Worm (Caenorhabditis elegans) whole organism, L2 larva: ENCODE results near the gene srz-64.

Experiments
- C34F6.9 ChIP-seq: fragments of 150-350 bp; optimal IDR thresholded peaks from 2 replicates; lab custom pipeline; 2014; ENCODE audit warnings: missing biosample characterization, missing genetic modification characterization
- F13H6.1 ChIP-seq: sonication (generic microtip); optimal IDR thresholded peaks from 2 replicates; lab custom pipeline; 2016; ENCODE audit warnings: missing genetic modification characterization, missing compliant biosample characterization
- R02D3.7 ChIP-seq: fragments of 150-350 bp; optimal IDR thresholded peaks from 2 replicates; lab custom pipeline; 2014; ENCODE audit warnings: missing biosample characterization, missing genetic modification characterization
- Y55F3AM.14 ChIP-seq: fragments of 200-800 bp; sonication (Bioruptor generic); optimal IDR thresholded peaks from 2 replicates; lab custom pipeline; 2018; ENCODE audit warnings: mild to moderate bottlenecking, missing genetic modification characterization, missing compliant biosample characterization
- ZK546.5 ChIP-seq: sonication (generic microtip); optimal IDR thresholded peaks from 2 replicates; lab custom pipeline; 2017; ENCODE audit warnings: missing biosample characterization, missing genetic modification characterization
- alr-1 ChIP-seq: fragments of 150-350 bp; optimal IDR thresholded peaks from 2 replicates; lab custom pipeline; 2014; ENCODE audit warnings: missing biosample characterization, missing genetic modification characterization
- aly-2 ChIP-seq: fragments of 150-350 bp; optimal IDR thresholded peaks from 2 replicates; lab custom pipeline; 2014; ENCODE audit warnings: missing biosample characterization, missing genetic modification characterization
- blmp-1 ChIP-seq: sonication (generic microtip); optimal IDR thresholded peaks from 2 replicates; lab custom pipeline; 2017; ENCODE audit warnings: missing genetic modification characterization, mild to moderate bottlenecking, missing compliant biosample characterization, antibody characterized with exemption, moderate library complexity; ENCODE audit not compliant: insufficient read depth
- ceh-16 ChIP-seq: fragments of 150-350 bp; optimal IDR thresholded peaks from 2 replicates; lab custom pipeline; 2014; ENCODE audit warnings: missing biosample characterization, missing genetic modification characterization
- ceh-82 ChIP-seq: fragments of 150-350 bp; optimal IDR thresholded peaks from 2 replicates; lab custom pipeline; 2014; ENCODE audit warnings: missing biosample characterization, missing genetic modification characterization
- crh-2 ChIP-seq: sonication (generic microtip); optimal IDR thresholded peaks from 2 replicates; lab custom pipeline; 2017; ENCODE audit warnings: missing biosample characterization, missing genetic modification characterization
- dmd-4 ChIP-seq: sonication (generic microtip); optimal IDR thresholded peaks from 2 replicates; lab custom pipeline; 2017; ENCODE audit warnings: missing biosample characterization, missing genetic modification characterization
- elt-1 ChIP-seq: fragments of 150-350 bp; optimal IDR thresholded peaks from 2 replicates; lab custom pipeline; 2014; ENCODE audit warnings: missing biosample characterization, missing genetic modification characterization
- elt-3 ChIP-seq: sonication (generic microtip); optimal IDR thresholded peaks from 2 replicates; lab custom pipeline; 2017; ENCODE audit warnings: missing biosample characterization, missing genetic modification characterization
- gmeb-1 ChIP-seq: fragments of 150-350 bp; optimal IDR thresholded peaks from 2 replicates; lab custom pipeline; 2014; ENCODE audit warnings: missing biosample characterization, missing genetic modification characterization
- lin-11 ChIP-seq: fragments of 150-350 bp; sonication (generic microtip); optimal IDR thresholded peaks from 2 replicates; lab custom pipeline; 2014; ENCODE audit warnings: missing biosample characterization, missing genetic modification characterization, inconsistent platforms, mixed read lengths
- lin-13 ChIP-seq: fragments of 150-350 bp; optimal IDR thresholded peaks from 2 replicates; lab custom pipeline; 2014; ENCODE audit warnings: missing biosample characterization, missing genetic modification reagents, missing genetic modification characterization
- lin-39 ChIP-seq: fragments of 150-350 bp; optimal IDR thresholded peaks from 2 replicates; lab custom pipeline; 2014; ENCODE audit warnings: missing biosample characterization, missing genetic modification reagents, missing genetic modification characterization
- lsy-2 ChIP-seq, 2 experiments: fragments of 150-350 bp in 1 of 2; sonication (generic microtip) in 1 of 2; optimal IDR thresholded peaks; 2 replicates each; lab custom pipeline; 2014 to 2017; ENCODE audit warnings: missing biosample characterization in 2 of 2, missing genetic modification characterization in 2 of 2
- mab-5 ChIP-seq: fragments of 150-350 bp; optimal IDR thresholded peaks from 2 replicates; lab custom pipeline; 2014; ENCODE audit warnings: missing biosample characterization, missing genetic modification characterization
- mdl-1 ChIP-seq, 2 experiments: fragments of 150-350 bp in 1 of 2; sonication (generic microtip) in 1 of 2; optimal IDR thresholded peaks; 2 replicates each; lab custom pipeline; 2017; ENCODE audit warnings: missing biosample characterization in 2 of 2, missing genetic modification characterization in 2 of 2
- nhr-10 ChIP-seq: sonication (generic microtip); optimal IDR thresholded peaks from 2 replicates; lab custom pipeline; 2017; ENCODE audit warnings: missing biosample characterization, missing genetic modification characterization
- nhr-11 ChIP-seq: fragments of 150-350 bp; optimal IDR thresholded peaks from 2 replicates; lab custom pipeline; 2014; ENCODE audit warnings: missing biosample characterization, missing genetic modification characterization
- nhr-12 ChIP-seq: fragments of 150-350 bp; optimal IDR thresholded peaks from 2 replicates; lab custom pipeline; 2014; ENCODE audit warnings: missing biosample characterization, missing genetic modification characterization
- nhr-129 ChIP-seq: fragments of 150-350 bp; optimal IDR thresholded peaks from 2 replicates; lab custom pipeline; 2014; ENCODE audit warnings: missing biosample characterization, missing genetic modification characterization
- nhr-21 ChIP-seq: fragments of 150-350 bp; optimal IDR thresholded peaks from 2 replicates; lab custom pipeline; 2014; ENCODE audit warnings: missing biosample characterization, missing genetic modification characterization
- nhr-25 ChIP-seq: fragments of 150-350 bp; sonication (generic microtip); optimal IDR thresholded peaks from 3 replicates; lab custom pipeline; 2014; ENCODE audit warnings: missing biosample characterization, missing genetic modification characterization
- nhr-6 ChIP-seq: fragments of 150-350 bp; optimal IDR thresholded peaks from 2 replicates; lab custom pipeline; 2014; ENCODE audit warnings: missing biosample characterization, missing genetic modification characterization
- peb-1 ChIP-seq: fragments of 150-350 bp; optimal IDR thresholded peaks from 2 replicates; lab custom pipeline; 2014; ENCODE audit warnings: missing biosample characterization, missing genetic modification characterization
- sem-4 ChIP-seq: fragments of 150-350 bp; optimal IDR thresholded peaks from 2 replicates; lab custom pipeline; 2014; ENCODE audit warnings: missing biosample characterization, missing genetic modification reagents, missing genetic modification characterization
- skn-1 ChIP-seq: sonication (generic microtip); optimal IDR thresholded peaks from 2 replicates; lab custom pipeline; 2017; ENCODE audit warnings: missing biosample characterization, missing genetic modification characterization
- sma-9 ChIP-seq, 2 experiments: fragments of 150-350 bp in 1 of 2; sonication (generic microtip) in 1 of 2; optimal IDR thresholded peaks; 2 replicates each; lab custom pipeline; 2014 to 2016; ENCODE audit warnings: missing genetic modification characterization in 2 of 2, mild to moderate bottlenecking in 1 of 2, missing biosample characterization in 1 of 2, missing compliant biosample characterization in 1 of 2, missing genetic modification reagents in 1 of 2, moderate library complexity in 1 of 2
- unc-39 ChIP-seq: fragments of 150-350 bp; optimal IDR thresholded peaks from 2 replicates; lab custom pipeline; 2014; ENCODE audit warnings: missing biosample characterization, missing genetic modification characterization
- unc-55 ChIP-seq: fragments of 150-350 bp; sonication (generic microtip); optimal IDR thresholded peaks from 3 replicates; lab custom pipeline; 2014; ENCODE audit warnings: missing biosample characterization, missing genetic modification reagents, missing genetic modification characterization
- unc-62 ChIP-seq: fragments of 150-350 bp; optimal IDR thresholded peaks from 2 replicates; lab custom pipeline; 2014; ENCODE audit warnings: missing biosample characterization, missing genetic modification reagents, missing genetic modification characterization
- zag-1 ChIP-seq: fragments of 150-350 bp; optimal IDR thresholded peaks from 2 replicates; lab custom pipeline; 2014; ENCODE audit warnings: missing biosample characterization, missing genetic modification characterization
- ztf-1 ChIP-seq: fragments of 200-800 bp; sonication (Bioruptor generic); conservative IDR thresholded peaks from 2 replicates; pipeline ENCODE4 v1.3.6; 2022; ENCODE audit warnings: missing genetic modification characterization, missing compliant biosample characterization

The srz-64 gene

ce11 chrII:1293157-1293556, at the start of gene srz-64:
Gene srz-64, minus strand, starts transcription at chrII:1293257.
- TF ChIP-seq dmd-4 (tag; lab: Kevin White, UChicago) (no peak), mab-5 (tag; lab: Kevin White, UChicago) (no peak), lin-11 (tag; lab: Kevin White, UChicago) (no peak), F13H6.1 (tag; lab: Kevin White, UChicago) (no peak), ceh-16 (tag; lab: Kevin White, UChicago) (no peak), crh-2 (no peak), skn-1 (tag; lab: Kevin White, UChicago) (no peak), nhr-6 (tag; lab: Kevin White, UChicago) (no peak), peb-1 (tag; lab: Kevin White, UChicago) (no peak), elt-3 (tag; lab: Kevin White, UChicago) (no peak), zag-1 (no peak)

ce11 chrII:1341416-1341815, 48.4 kb upstream of the srz-64 start:
- TF ChIP-seq lin-13 (GFP tag; lab: Kevin White, UChicago), result peak; percentile 41
- TF ChIP-seq unc-62, result no peak
- TF ChIP-seq crh-2, result peak; percentile 25
- TF ChIP-seq elt-1 (tag; lab: Kevin White, UChicago), result no peak
- no peak for TF ChIP-seq nhr-12 (tag; lab: Kevin White, UChicago)
- no peak for TF ChIP-seq Y55F3AM.14 (GFP tag; lab: Kevin White, UChicago)
- no peak for TF ChIP-seq nhr-21 (tag; lab: Kevin White, UChicago)
- peak; percentile 20 for TF ChIP-seq F13H6.1 (tag; lab: Kevin White, UChicago)
- no peak for TF ChIP-seq R02D3.7
- no peak for TF ChIP-seq nhr-10
- TF ChIP-seq nhr-129 (tag; lab: Kevin White, UChicago), result peak; percentile 2
- no peak for TF ChIP-seq elt-3 (tag; lab: Kevin White, UChicago)
- no peak for TF ChIP-seq ceh-16 (tag; lab: Kevin White, UChicago)
- TF ChIP-seq dmd-4 (tag; lab: Kevin White, UChicago), result no peak
- no peak for TF ChIP-seq sem-4 (tag; lab: Kevin White, UChicago)
- TF ChIP-seq C34F6.9 (tag; lab: Kevin White, UChicago), result peak; percentile 47
- TF ChIP-seq nhr-6 (tag; lab: Kevin White, UChicago), result no peak
- peak; percentile 37 for TF ChIP-seq unc-55 (GFP tag; lab: Kevin White, UChicago)
- TF ChIP-seq sma-9 (GFP tag; optimal IDR thresholded peaks at IDR 0.05; lab: Kevin White, UChicago), result peak; percentile 45
- no peak for TF ChIP-seq sma-9 (tag; optimal IDR thresholded peaks at IDR 0.05; lab: Kevin White, UChicago)
- TF ChIP-seq lsy-2 (tag; optimal IDR thresholded peaks at IDR 0.05; lab: Kevin White, UChicago), result peak in 1 of 2 experiments; percentile 45
- no peak for TF ChIP-seq ceh-82 (tag; lab: Kevin White, UChicago)
- TF ChIP-seq mdl-1 (tag; optimal IDR thresholded peaks at IDR 0.05; lab: Kevin White, UChicago), result no peak
- no peak for TF ChIP-seq nhr-11 (tag; lab: Kevin White, UChicago)
- TF ChIP-seq gmeb-1, result no peak
- TF ChIP-seq ztf-1 (GFP tag; lab: Robert Waterston, UW), result no peak
- no peak for TF ChIP-seq blmp-1
- TF ChIP-seq aly-2 (tag; lab: Kevin White, UChicago), result no peak
- TF ChIP-seq peb-1 (tag; lab: Kevin White, UChicago), result no peak
- TF ChIP-seq lin-39 (tag; lab: Kevin White, UChicago), result no peak
- no peak for TF ChIP-seq skn-1 (tag; lab: Kevin White, UChicago)
- peak; percentile 26 for TF ChIP-seq zag-1
- TF ChIP-seq alr-1, result no peak
- TF ChIP-seq unc-39 (tag; lab: Kevin White, UChicago), result no peak
- no peak for TF ChIP-seq ZK546.5
- no peak for TF ChIP-seq nhr-25 (tag; lab: Kevin White, UChicago)

- TF ChIP-seq ztf-1 (GFP tag; lab: Robert Waterston, UW), result no peak
- TF ChIP-seq unc-55 (GFP tag; lab: Kevin White, UChicago), result peak; percentile 75
Measured at ce11 chrII:1340049-1340448, 47.0 kb upstream of the srz-64 start.

ce11 chrII:1338196-1338595, 45.1 kb upstream of the srz-64 start:
- peak; percentile 43 for TF ChIP-seq zag-1
- TF ChIP-seq sma-9 (GFP tag; optimal IDR thresholded peaks at IDR 0.05; lab: Kevin White, UChicago), result no peak
- no peak for TF ChIP-seq sma-9 (tag; optimal IDR thresholded peaks at IDR 0.05; lab: Kevin White, UChicago)
